Worm (Caenorhabditis elegans) whole organism, late embryonic: Measurements from ENCODE around the gene npr-30.

Experiments used
- C08G9.2 ChIP-seq: sonication (generic microtip); optimal IDR thresholded peaks from 2 replicates; lab custom pipeline; 2016; ENCODE audit warnings: mild to moderate bottlenecking, missing genetic modification characterization, moderate library complexity, missing compliant biosample characterization
- C38D4.7 ChIP-seq: fragments of 200-800 bp; sonication (Bioruptor generic); optimal IDR thresholded peaks from 2 replicates; lab custom pipeline; 2018; ENCODE audit warnings: mild to moderate bottlenecking, missing genetic modification characterization, moderate library complexity, missing compliant biosample characterization
- F13H6.1 ChIP-seq: sonication (generic microtip); optimal IDR thresholded peaks from 2 replicates; lab custom pipeline; 2016; ENCODE audit warnings: missing genetic modification characterization, missing compliant biosample characterization
- K02D7.2 ChIP-seq: sonication (generic microtip); optimal IDR thresholded peaks from 2 replicates; lab custom pipeline; 2017; ENCODE audit warnings: mild to moderate bottlenecking, missing genetic modification characterization, missing compliant biosample characterization
- T23F11.4 ChIP-seq: fragments of 200-800 bp; sonication (Bioruptor generic); optimal IDR thresholded peaks from 2 replicates; lab custom pipeline; 2018; ENCODE audit warnings: mild to moderate bottlenecking, missing genetic modification characterization, missing compliant biosample characterization
- Y22D7AL.16 ChIP-seq: sonication (generic microtip); optimal IDR thresholded peaks from 2 replicates; lab custom pipeline; 2016; ENCODE audit warnings: missing genetic modification characterization, missing compliant biosample characterization
- ahr-1 ChIP-seq: sonication (generic microtip); optimal IDR thresholded peaks from 2 replicates; lab custom pipeline; 2016; ENCODE audit warnings: missing genetic modification characterization, missing compliant biosample characterization
- ama-1 ChIP-seq: fragments of 150-350 bp; optimal IDR thresholded peaks from 2 replicates; lab custom pipeline; 2014
- ceh-14 ChIP-seq: sonication (generic microtip); optimal IDR thresholded peaks from 2 replicates; lab custom pipeline; 2016; ENCODE audit warnings: missing genotype, missing genetic modification characterization, missing compliant biosample characterization
- ceh-2 ChIP-seq: sonication (generic microtip); optimal IDR thresholded peaks from 2 replicates; lab custom pipeline; 2016; ENCODE audit warnings: missing genotype, missing genetic modification characterization, missing compliant biosample characterization
- ceh-22 ChIP-seq: sonication (generic microtip); optimal IDR thresholded peaks from 2 replicates; lab custom pipeline; 2017; ENCODE audit warnings: missing biosample characterization, missing genetic modification characterization
- ceh-48 ChIP-seq: sonication (generic microtip); optimal IDR thresholded peaks from 2 replicates; lab custom pipeline; 2016; ENCODE audit warnings: missing genetic modification characterization, inconsistent platforms, missing compliant biosample characterization
- ceh-9 ChIP-seq: sonication (generic microtip); optimal IDR thresholded peaks from 2 replicates; lab custom pipeline; 2016; ENCODE audit warnings: mild to moderate bottlenecking, missing genetic modification characterization, inconsistent platforms, missing compliant biosample characterization
- dmd-4 ChIP-seq: sonication (generic microtip); optimal IDR thresholded peaks from 2 replicates; lab custom pipeline; 2016; ENCODE audit warnings: borderline replicate concordance, missing genetic modification characterization, missing compliant biosample characterization
- dve-1 ChIP-seq: sonication (generic microtip); optimal IDR thresholded peaks from 2 replicates; lab custom pipeline; 2017; ENCODE audit warnings: antibody characterized with exemption, mild to moderate bottlenecking, missing genetic modification characterization, missing compliant biosample characterization
- elt-2 ChIP-seq: sonication (generic microtip); optimal IDR thresholded peaks from 2 replicates; lab custom pipeline; 2016; ENCODE audit warnings: missing genetic modification reagents, missing genetic modification characterization, missing compliant biosample characterization
- fkh-10 ChIP-seq: fragments of 150-350 bp; optimal IDR thresholded peaks from 2 replicates; lab custom pipeline; 2014; ENCODE audit warnings: missing biosample characterization, missing genetic modification reagents, missing genetic modification characterization
- gmeb-2 ChIP-seq: sonication (generic microtip); optimal IDR thresholded peaks from 2 replicates; lab custom pipeline; 2016; ENCODE audit warnings: missing genetic modification characterization, inconsistent platforms, missing compliant biosample characterization
- hlh-13 ChIP-seq: fragments of 200-800 bp; sonication (Bioruptor generic); optimal IDR thresholded peaks from 2 replicates; lab custom pipeline; 2018; ENCODE audit warnings: mild to moderate bottlenecking, missing genetic modification characterization, missing compliant biosample characterization
- hlh-30 ChIP-seq: sonication (generic microtip); optimal IDR thresholded peaks from 2 replicates; lab custom pipeline; 2017; ENCODE audit warnings: antibody characterized with exemption, missing genetic modification characterization, missing compliant biosample characterization; ENCODE audit not compliant: insufficient read depth
- hlh-6 ChIP-seq: sonication (generic microtip); optimal IDR thresholded peaks from 2 replicates; lab custom pipeline; 2016; ENCODE audit warnings: missing genotype, missing genetic modification characterization, missing compliant biosample characterization
- hlh-8 ChIP-seq: sonication (generic microtip); optimal IDR thresholded peaks from 2 replicates; lab custom pipeline; 2016; ENCODE audit warnings: missing genotype, missing genetic modification characterization, missing compliant biosample characterization
- lim-6 ChIP-seq: sonication (generic microtip); optimal IDR thresholded peaks from 2 replicates; lab custom pipeline; 2016; ENCODE audit warnings: missing genetic modification characterization, missing compliant biosample characterization
- madf-2 ChIP-seq: sonication (generic microtip); optimal IDR thresholded peaks from 2 replicates; lab custom pipeline; 2017; ENCODE audit warnings: missing genetic modification characterization, missing compliant biosample characterization
- mec-3 ChIP-seq: sonication (generic microtip); optimal IDR thresholded peaks from 2 replicates; lab custom pipeline; 2016; ENCODE audit warnings: borderline replicate concordance, missing genetic modification characterization, missing compliant biosample characterization
- nhr-232 ChIP-seq: sonication (generic microtip); optimal IDR thresholded peaks from 2 replicates; lab custom pipeline; 2016; ENCODE audit warnings: missing genetic modification characterization, missing compliant biosample characterization
- npax-4 ChIP-seq: sonication (generic microtip); optimal IDR thresholded peaks from 2 replicates; lab custom pipeline; 2016; ENCODE audit warnings: missing genetic modification characterization, missing compliant biosample characterization
- odd-2 ChIP-seq: sonication (generic microtip); optimal IDR thresholded peaks from 2 replicates; lab custom pipeline; 2017; ENCODE audit warnings: antibody characterized with exemption, mild to moderate bottlenecking, missing genetic modification characterization, missing compliant biosample characterization
- pag-3 ChIP-seq: sonication (generic microtip); optimal IDR thresholded peaks from 2 replicates; lab custom pipeline; 2016; ENCODE audit warnings: missing compliant biosample characterization, missing genetic modification characterization, borderline replicate concordance
- pat-9 ChIP-seq: fragments of 200-800 bp; sonication (Bioruptor generic); optimal IDR thresholded peaks from 2 replicates; lab custom pipeline; 2018; ENCODE audit warnings: mild to moderate bottlenecking, missing genetic modification characterization, moderate library complexity, missing compliant biosample characterization
- pax-1 ChIP-seq: fragments of 150-350 bp; optimal IDR thresholded peaks from 2 replicates; lab custom pipeline; 2014; ENCODE audit warnings: missing biosample characterization, missing genetic modification characterization
- pha-2 ChIP-seq: sonication (generic microtip); optimal IDR thresholded peaks from 2 replicates; lab custom pipeline; 2017; ENCODE audit warnings: mild to moderate bottlenecking, missing genetic modification characterization, missing compliant biosample characterization
- pha-4 ChIP-seq: fragments of 150-350 bp; optimal IDR thresholded peaks from 2 replicates; lab custom pipeline; 2018; ENCODE audit warnings: missing biosample characterization, missing genetic modification reagents, missing genetic modification characterization
- pqm-1 ChIP-seq: sonication (generic microtip); optimal IDR thresholded peaks from 2 replicates; lab custom pipeline; 2016; ENCODE audit warnings: missing genetic modification characterization, missing compliant biosample characterization
- sdc-2 ChIP-seq: sonication (generic microtip); optimal IDR thresholded peaks from 2 replicates; lab custom pipeline; 2016; ENCODE audit warnings: missing genotype, missing genetic modification characterization, missing compliant biosample characterization
- sox-2 ChIP-seq: fragments of 200-800 bp; sonication (Bioruptor generic); IDR thresholded peaks from 2 replicates; pipeline ENCODE4 v1.3.6; 2022; ENCODE audit warnings: missing genetic modification reagents, missing genetic modification characterization, missing compliant biosample characterization
- syd-9 ChIP-seq: sonication (generic microtip); optimal IDR thresholded peaks from 2 replicates; lab custom pipeline; 2016; ENCODE audit warnings: mild to moderate bottlenecking, missing genetic modification characterization, moderate library complexity, missing compliant biosample characterization
- tbx-7 ChIP-seq: sonication (generic microtip); optimal IDR thresholded peaks from 2 replicates; lab custom pipeline; 2016; ENCODE audit warnings: missing genotype, missing genetic modification characterization, missing compliant biosample characterization
- ttx-3 ChIP-seq: sonication (generic microtip); optimal IDR thresholded peaks from 2 replicates; lab custom pipeline; 2016; ENCODE audit warnings: missing genetic modification reagents, missing genetic modification characterization, missing compliant biosample characterization
- unc-3 ChIP-seq, 2 experiments: fragments of 200-800 bp in 1 of 2; sonication (Bioruptor generic) in 1 of 2; sonication (generic microtip) in 1 of 2; conservative IDR thresholded peaks in 1 of 2; optimal IDR thresholded peaks in 1 of 2; 2 replicates each; pipeline versions ENCODE4 v1.3.6 to Lab custom; 2016 to 2022; ENCODE audit warnings: missing compliant biosample characterization in 2 of 2, missing genetic modification characterization in 2 of 2, missing genetic modification reagents in 1 of 2
- unc-55 ChIP-seq: sonication (generic microtip); optimal IDR thresholded peaks from 2 replicates; lab custom pipeline; 2017; ENCODE audit warnings: missing biosample characterization, missing genetic modification reagents, missing genetic modification characterization
- unc-86 ChIP-seq: sonication (generic microtip); optimal IDR thresholded peaks from 2 replicates; lab custom pipeline; 2016; ENCODE audit warnings: missing genetic modification characterization, missing compliant biosample characterization
- ztf-16 ChIP-seq: sonication (generic microtip); optimal IDR thresholded peaks from 2 replicates; lab custom pipeline; 2017; ENCODE audit warnings: missing genetic modification characterization, missing compliant biosample characterization

npr-30 gene

DNA sequence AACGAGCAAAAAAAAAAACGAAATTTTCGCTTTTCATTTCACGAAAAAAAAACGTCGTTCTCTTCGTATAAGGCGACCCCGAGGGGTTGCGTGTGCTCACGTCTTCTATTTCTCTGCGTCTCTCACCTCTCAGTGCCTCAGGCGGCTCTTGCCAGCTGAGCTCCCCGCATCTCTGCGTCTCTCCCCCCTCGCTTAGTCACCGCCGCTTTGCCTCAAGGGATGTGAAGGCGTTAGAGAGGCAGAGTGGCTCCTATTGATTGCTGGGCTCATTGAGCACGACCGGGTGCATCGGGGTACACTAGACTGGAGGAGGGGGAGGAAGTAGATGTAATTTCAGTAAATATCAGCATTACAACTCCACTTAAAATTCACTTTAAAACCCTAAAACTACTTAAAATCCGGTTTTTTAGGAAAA, 22.5 kb downstream of the npr-30 start (continued):
- TF ChIP-seq fkh-10 (GFP tag; lab: Kevin White, UChicago) = no peak
- no peak for TF ChIP-seq Y22D7AL.16
- no peak for TF ChIP-seq pax-1 (tag; lab: Kevin White, UChicago)
- TF ChIP-seq hlh-30 = peak; percentile 77
- TF ChIP-seq npax-4 (tag; lab: Kevin White, UChicago) = no peak
- TF ChIP-seq lim-6 (tag; lab: Kevin White, UChicago) = no peak
- no peak for TF ChIP-seq ceh-9 (tag; lab: Kevin White, UChicago)
- peak; percentile 7 for TF ChIP-seq syd-9
- no peak for TF ChIP-seq ttx-3 (tag; lab: Kevin White, UChicago)
- no peak for TF ChIP-seq C38D4.7 (GFP tag; lab: Kevin White, UChicago)
- no peak for TF ChIP-seq mec-3 (tag; lab: Kevin White, UChicago)
- no peak for TF ChIP-seq hlh-13 (GFP tag; lab: Kevin White, UChicago)
- no peak for TF ChIP-seq pag-3 (tag; lab: Kevin White, UChicago)
- no peak for TF ChIP-seq F13H6.1 (tag; lab: Kevin White, UChicago)
- no peak for TF ChIP-seq dve-1
- no peak for TF ChIP-seq unc-86 (tag; lab: Kevin White, UChicago)
- peak; percentile 20 for TF ChIP-seq dmd-4 (tag; lab: Kevin White, UChicago)
- TF ChIP-seq ztf-16 = no peak
- TF ChIP-seq T23F11.4 (GFP tag; lab: Kevin White, UChicago) = no peak
- TF ChIP-seq ceh-22 (tag; lab: Kevin White, UChicago) = no peak
- TF ChIP-seq unc-55 (GFP tag; lab: Kevin White, UChicago) = peak; percentile 38
- no peak for TF ChIP-seq tbx-7
- TF ChIP-seq K02D7.2 (tag; lab: Kevin White, UChicago) = no peak
- no peak for TF ChIP-seq sdc-2
- TF ChIP-seq unc-3 (GFP tag; conservative IDR thresholded peaks at IDR 0.05; lab: Robert Waterston, UW) = no peak
- peak; percentile 43 for TF ChIP-seq unc-3 (tag; optimal IDR thresholded peaks at IDR 0.05; lab: Kevin White, UChicago)
- no peak for TF ChIP-seq pha-2 (tag; lab: Kevin White, UChicago)
- peak; percentile 46 for TF ChIP-seq C08G9.2 (tag; lab: Kevin White, UChicago)
- no peak for TF ChIP-seq pqm-1
- TF ChIP-seq ama-1 = no peak
- no peak for TF ChIP-seq ceh-2 (tag; lab: Kevin White, UChicago)
- no peak for TF ChIP-seq gmeb-2 (tag; lab: Kevin White, UChicago)

DNA sequence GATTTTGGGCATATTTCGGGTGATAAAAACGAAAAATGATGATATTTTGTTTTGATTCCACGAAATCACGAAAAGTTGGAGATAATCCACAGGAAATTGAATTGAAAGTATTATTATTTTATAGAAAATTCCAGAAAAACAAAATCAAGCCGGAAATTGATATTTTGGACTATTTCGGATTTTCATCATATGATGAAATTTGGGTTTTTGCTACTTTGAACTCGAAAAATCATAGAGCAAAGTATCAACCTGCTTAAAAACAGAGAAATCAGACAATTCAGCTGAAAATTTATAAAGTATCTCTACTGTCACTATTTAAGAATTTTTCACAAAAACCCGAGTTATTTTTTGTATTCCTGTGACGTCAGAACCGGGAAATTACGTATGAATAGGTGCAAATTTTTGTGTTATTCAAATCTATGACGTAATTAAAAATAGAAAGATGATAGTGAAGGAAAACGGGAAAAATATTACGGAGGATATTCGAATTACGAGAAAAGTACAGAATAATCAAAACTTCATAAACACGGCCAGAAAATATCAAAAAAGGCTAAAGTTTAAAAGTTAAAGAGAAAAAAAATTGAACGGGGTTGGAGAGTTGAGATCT, 24.3 kb downstream of the npr-30 start:
- TF ChIP-seq gmeb-2 (tag; lab: Kevin White, UChicago) (no peak), C08G9.2 (tag; lab: Kevin White, UChicago) (no peak), pat-9 (no peak), fkh-10 (GFP tag; lab: Kevin White, UChicago) (no peak), madf-2 (tag; lab: Kevin White, UChicago) (no peak), ahr-1 (tag; lab: Kevin White, UChicago) (no peak), Y22D7AL.16 (no peak)

DNA sequence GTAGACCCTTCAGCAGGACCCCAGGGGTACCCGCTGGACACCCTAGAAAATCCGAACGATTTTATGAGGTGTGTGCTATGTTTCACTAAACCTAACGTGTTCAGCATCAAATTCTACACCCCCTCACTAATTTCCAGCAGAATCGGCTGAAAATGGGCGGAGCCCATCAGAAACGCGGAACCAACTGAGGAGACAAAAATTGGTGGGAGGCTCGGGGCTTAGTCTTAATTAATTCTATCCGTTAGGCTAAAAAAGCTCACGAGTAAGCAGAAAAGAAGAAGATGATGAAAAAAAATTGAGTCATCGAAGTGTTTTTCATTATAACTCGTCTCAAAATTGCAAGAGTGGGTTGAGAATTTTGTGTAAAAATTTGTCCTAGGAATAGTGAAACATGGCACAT, 25.7 kb downstream of the npr-30 start:
- TF ChIP-seq pqm-1 (no peak), ztf-16 (no peak), lim-6 (tag; lab: Kevin White, UChicago) (no peak), sox-2 (GFP tag; lab: Robert Waterston, UW) (no peak), elt-2 (tag; lab: Kevin White, UChicago) (no peak), madf-2 (tag; lab: Kevin White, UChicago) (no peak), unc-86 (tag; lab: Kevin White, UChicago) (no peak), hlh-8 (tag; lab: Kevin White, UChicago) (no peak), pag-3 (tag; lab: Kevin White, UChicago) (no peak), ahr-1 (tag; lab: Kevin White, UChicago) (no peak), nhr-232 (tag; lab: Kevin White, UChicago) (no peak), odd-2 (tag; lab: Kevin White, UChicago) (no peak), ceh-22 (tag; lab: Kevin White, UChicago) (no peak), pha-4 (tag; lab: Kevin White, UChicago) (no peak), hlh-6 (tag; lab: Kevin White, UChicago) (no peak), ceh-48 (tag; lab: Kevin White, UChicago) (no peak), ceh-14 (tag; lab: Kevin White, UChicago) (no peak)
